Worm (Caenorhabditis elegans) whole organism, young adult: ENCODE measurements around the gene ZK228.3.

Experiments used
- F22D6.2 ChIP-seq: sonication (generic microtip); optimal IDR thresholded peaks from 2 replicates; lab custom pipeline; 2016; ENCODE audit warnings: mild to moderate bottlenecking, missing genetic modification characterization, missing compliant biosample characterization
- F57A8.1 ChIP-seq: fragments of 200-800 bp; sonication (Bioruptor generic); optimal IDR thresholded peaks from 2 replicates; lab custom pipeline; 2018; ENCODE audit warnings: mild to moderate bottlenecking, missing genetic modification characterization, moderate library complexity, missing compliant biosample characterization
- ceh-40 ChIP-seq: fragments of 200-800 bp; sonication (Bioruptor generic); IDR thresholded peaks from 2 replicates; pipeline ENCODE4 v1.3.6; 2022; ENCODE audit warnings: missing genetic modification characterization, missing compliant biosample characterization
- egl-44 ChIP-seq: fragments of 200-800 bp; sonication (Bioruptor generic); IDR thresholded peaks from 2 replicates; pipeline ENCODE4 v1.3.6; 2022; ENCODE audit warnings: missing genetic modification reagents, missing genetic modification characterization, missing compliant biosample characterization
- ztf-28 ChIP-seq: fragments of 200-800 bp; sonication (Bioruptor generic); IDR thresholded peaks from 2 replicates; pipeline ENCODE4 v1.3.6; 2022; ENCODE audit warnings: missing genetic modification reagents, missing genetic modification characterization, missing compliant biosample characterization

- TF ChIP-seq ceh-40 (GFP tag; lab: Robert Waterston, UW) (no peak), F22D6.2 (tag; lab: Kevin White, UChicago) (no peak), ztf-28 (GFP tag; lab: Robert Waterston, UW) (no peak), egl-44 (no peak), F57A8.1 (GFP tag; lab: Kevin White, UChicago) (no peak)
Measured at ce11 chrV:18412887-18413286, 48.2 kb downstream of the ZK228.3 start, which contains the start of gene ZK262.2.
